Fruit fly (Drosophila melanogaster): Measurements from ENCODE around the gene CG6843.

DNA sequence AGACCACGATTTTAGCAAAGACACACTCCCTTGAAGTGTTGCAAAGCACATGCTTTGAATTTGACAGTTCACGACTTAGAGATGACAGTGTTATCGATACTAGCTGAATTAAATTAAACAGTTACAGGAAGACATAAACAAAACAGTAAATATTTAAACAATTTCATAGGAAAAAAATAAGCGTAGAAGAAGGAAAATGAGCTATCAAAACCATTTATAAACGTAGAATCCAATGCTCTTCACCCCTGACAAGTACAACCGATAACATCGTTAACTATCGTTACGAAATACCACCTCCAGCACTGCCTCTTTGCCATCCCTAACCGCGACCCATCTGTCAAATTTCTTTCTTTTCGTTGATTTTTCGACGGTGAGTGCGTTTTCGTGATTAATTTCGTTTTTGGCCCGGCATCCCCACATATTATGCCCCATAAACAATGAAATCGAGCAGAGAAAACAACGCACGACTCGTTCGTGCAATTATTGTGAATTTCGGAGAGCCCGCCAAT is 2.6 kb upstream of the CG6843 start, which contains the start of gene RpL26:
- TF ChIP-seq psq (optimal IDR thresholded peaks at IDR 0.05) (no peak), pan (optimal IDR thresholded peaks at IDR 0.05) (no peak), Dll (optimal IDR thresholded peaks at IDR 0.05) (no peak)
